Worm (Caenorhabditis elegans) whole organism, L3 larva: ENCODE results near the gene T02H6.8.

ENCODE experiments used
- ceh-82 ChIP-seq: fragments of 150-350 bp; optimal IDR thresholded peaks from 2 replicates; lab custom pipeline; 2014; ENCODE audit warnings: missing biosample characterization, missing genetic modification characterization
- elt-2 ChIP-seq: sonication (generic microtip); optimal IDR thresholded peaks from 2 replicates; lab custom pipeline; 2016; ENCODE audit warnings: missing genetic modification reagents, mild to moderate bottlenecking, missing genetic modification characterization, missing compliant biosample characterization
- nhr-28 ChIP-seq: fragments of 150-350 bp; optimal IDR thresholded peaks from 2 replicates; lab custom pipeline; 2014; ENCODE audit warnings: missing biosample characterization, missing genetic modification characterization
- ztf-11 ChIP-seq: fragments of 150-350 bp; optimal IDR thresholded peaks from 2 replicates; lab custom pipeline; 2014; ENCODE audit warnings: missing biosample characterization, missing genetic modification characterization

DNA sequence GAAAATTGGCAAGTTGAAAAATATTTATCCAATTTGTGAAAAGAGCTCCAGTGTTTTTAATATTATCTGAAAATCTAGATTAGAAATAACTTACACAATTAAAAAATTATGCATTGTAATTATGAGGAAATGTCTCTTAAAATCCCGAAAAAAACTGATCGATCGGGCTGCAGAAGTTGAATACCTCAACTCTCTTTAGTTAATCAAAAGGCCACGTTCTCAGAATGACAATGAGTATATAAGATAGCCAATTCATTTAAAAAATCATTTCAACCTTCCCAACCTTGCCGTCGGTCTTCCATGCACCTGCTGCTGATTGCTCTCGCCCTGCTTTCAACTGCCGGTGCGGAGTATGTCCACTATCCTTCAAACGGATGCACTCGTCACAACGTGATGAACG is 9.1 kb downstream of the T02H6.8 start, which contains the start of gene T02H6.4:
- no peak for TF ChIP-seq elt-2
- no peak for TF ChIP-seq ztf-11 (tag; lab: Kevin White, UChicago)
- TF ChIP-seq nhr-28 (tag; lab: Kevin White, UChicago), result no peak
- TF ChIP-seq ceh-82 (tag; lab: Kevin White, UChicago), result no peak
